Fruit fly (Drosophila melanogaster): ENCODE measurements around the gene CG15824.

Gene CG15824

DNA sequence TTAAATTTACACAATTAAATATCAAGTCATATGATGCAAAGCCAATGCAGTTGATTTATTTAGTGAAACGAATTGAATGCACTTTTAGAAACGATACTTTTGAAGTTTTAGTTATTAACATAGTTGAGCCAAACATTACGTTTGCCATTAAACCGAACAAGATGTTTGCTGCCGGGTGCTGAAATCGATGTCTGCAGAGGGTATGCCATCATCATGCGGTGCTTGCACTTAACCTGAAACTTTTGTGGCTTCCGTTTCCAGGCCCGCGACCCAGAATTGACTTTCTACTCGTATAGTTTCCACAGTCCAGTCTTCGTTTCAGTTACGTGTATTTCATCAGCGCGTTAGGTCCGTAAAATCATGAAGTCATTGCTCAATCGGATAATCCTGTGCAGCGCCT lies 7.9 kb downstream of the CG15824 start, which contains the start of gene ninaA:
ninaA (plus strand) TSS at position 301 of the 400 bp plus-strand sequence.
- no peak for TF ChIP-seq Ets65A (GFP tag)
- TF ChIP-seq Ets97D (GFP tag; optimal IDR thresholded peaks at IDR 0.05) = no peak
- no peak for TF ChIP-seq chm (GFP tag; IDR thresholded peaks at IDR 0.05)
- TF ChIP-seq CG8478 (optimal IDR thresholded peaks at IDR 0.05) = no peak
- TF ChIP-seq Adf1 (GFP tag; IDR thresholded peaks at IDR 0.05) = no peak
- no peak for TF ChIP-seq CG11085 (GFP tag; IDR thresholded peaks at IDR 0.05)
- no peak for TF ChIP-seq CG5953 (GFP tag; IDR thresholded peaks at IDR 0.05)
- no peak for TF ChIP-seq CG18764 (GFP tag; optimal IDR thresholded peaks at IDR 0.05)
- no peak for TF ChIP-seq CG8089 (GFP tag; optimal IDR thresholded peaks at IDR 0.05)
- no peak for TF ChIP-seq en (GFP tag; optimal IDR thresholded peaks at IDR 0.05)
- TF ChIP-seq ATbp (GFP tag; optimal IDR thresholded peaks at IDR 0.05) = no peak
- TF ChIP-seq knrl (GFP tag; IDR thresholded peaks at IDR 0.05; ENCODE audit: partially characterized antibody) = no peak
- no peak for TF ChIP-seq bigmax (GFP tag; optimal IDR thresholded peaks at IDR 0.05)
- no peak for TF ChIP-seq CG11723 (GFP tag; optimal IDR thresholded peaks at IDR 0.05)
- TF ChIP-seq CG3065 (GFP tag; optimal IDR thresholded peaks at IDR 0.05) = no peak
- no peak for TF ChIP-seq CG6272 (GFP tag; IDR thresholded peaks at IDR 0.05)
- no peak for TF ChIP-seq kah (GFP tag; optimal IDR thresholded peaks at IDR 0.05)
- TF ChIP-seq ewg (GFP tag; optimal IDR thresholded peaks at IDR 0.05) = no peak
- no peak for TF ChIP-seq ase (GFP tag; IDR thresholded peaks at IDR 0.05)
- no peak for TF ChIP-seq grn (GFP tag; optimal IDR thresholded peaks at IDR 0.05)

DNA sequence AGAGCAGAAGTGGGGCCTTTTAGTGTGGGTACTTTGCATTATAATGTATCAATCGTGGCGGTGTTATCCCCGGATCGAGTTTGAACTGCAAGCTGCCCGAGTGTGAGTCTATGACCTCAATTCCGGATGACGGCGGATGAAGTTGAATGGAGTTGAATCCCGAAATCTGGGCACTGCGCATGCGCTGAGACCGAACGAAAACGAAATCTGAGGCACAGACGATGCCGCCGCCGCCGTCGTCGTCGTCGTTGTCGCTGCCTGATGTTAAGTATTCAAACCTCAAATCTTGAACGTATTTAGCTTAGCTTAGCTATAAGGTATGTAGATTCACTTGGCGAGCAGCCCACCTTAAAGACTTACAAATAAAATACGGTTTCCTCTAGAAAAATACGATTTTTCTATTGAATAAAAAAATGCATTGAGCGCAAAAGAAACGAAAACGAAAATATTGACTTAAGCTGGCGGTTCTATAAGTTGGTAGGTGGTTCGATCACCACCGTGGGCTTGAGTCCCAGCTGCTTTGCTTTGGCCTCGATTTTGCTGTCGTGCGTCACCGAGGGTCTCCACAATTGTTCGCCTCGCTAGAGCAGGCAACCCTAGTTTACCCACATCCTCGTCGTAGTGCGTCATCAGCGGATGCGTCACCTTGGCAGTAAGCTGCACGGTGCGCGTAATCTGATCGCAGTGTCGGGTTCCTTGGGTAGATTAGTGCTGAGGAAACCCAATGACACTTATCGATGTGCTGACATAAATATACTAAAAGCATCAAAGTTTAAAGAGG lies 11.0 kb downstream of the CG15824 start:
- no peak for TF ChIP-seq Blimp-1 (GFP tag; optimal IDR thresholded peaks at IDR 0.05)
- TF ChIP-seq Scr (GFP tag; IDR thresholded peaks at IDR 0.05; ENCODE audit: partially characterized antibody) = 0 out of 2 replicates have a peak, but pooled peaks have one; percentile 18
- TF ChIP-seq sens (GFP tag) = peak; percentile 9
- TF ChIP-seq z (GFP tag; IDR thresholded peaks at IDR 0.05) = 0 out of 3 replicates have a peak, but pooled peaks have one; percentile 39
- TF ChIP-seq sob (GFP tag; IDR thresholded peaks at IDR 0.05) = peak; percentile 38
- no peak for TF ChIP-seq BEAF-32 (GFP tag; optimal IDR thresholded peaks at IDR 0.05)
- TF ChIP-seq CG18476 (GFP tag; optimal IDR thresholded peaks at IDR 0.05) = peak; percentile 83
- TF ChIP-seq knrl (GFP tag; IDR thresholded peaks at IDR 0.05; ENCODE audit: partially characterized antibody) = 0 out of 3 replicates have a peak, but pooled peaks have one; percentile 16
- TF ChIP-seq pros (GFP tag; optimal IDR thresholded peaks at IDR 0.05) = no peak
- no peak for TF ChIP-seq Elba2 (GFP tag; optimal IDR thresholded peaks at IDR 0.05)
- TF ChIP-seq CG12071 (GFP tag; optimal IDR thresholded peaks at IDR 0.05) = no peak
- TF ChIP-seq CG6689 (GFP tag; IDR thresholded peaks at IDR 0.05) = no peak
- TF ChIP-seq hkb (optimal IDR thresholded peaks at IDR 0.05) = peak; percentile 36
- no peak for TF ChIP-seq hkb (GFP tag; IDR thresholded peaks at IDR 0.05)
- peak; percentile 64 for TF ChIP-seq Med (GFP tag)
- TF ChIP-seq vvl (GFP tag; IDR thresholded peaks at IDR 0.05) = peak; percentile 34; the same call in 1 of the 2 replicates
- peak; percentile 17 for TF ChIP-seq Ssrp (tag; optimal IDR thresholded peaks at IDR 0.05)
- peak; percentile 62 for TF ChIP-seq Deaf1 (tag; optimal IDR thresholded peaks at IDR 0.05)
- peak; percentile 55 for TF ChIP-seq ewg (GFP tag; optimal IDR thresholded peaks at IDR 0.05)
- 0 out of 3 replicates have a peak, but pooled peaks have one; percentile 37 for TF ChIP-seq Opbp (GFP tag; IDR thresholded peaks at IDR 0.05; ENCODE audit: partially characterized antibody)
- 0 out of 2 replicates have a peak, but pooled peaks have one; percentile 8 for TF ChIP-seq Atf6 (GFP tag; IDR thresholded peaks at IDR 0.05)
- TF ChIP-seq HLH3B (GFP tag; IDR thresholded peaks at IDR 0.05) = no peak
- no peak for TF ChIP-seq ERR (GFP tag; optimal IDR thresholded peaks at IDR 0.05)
